Fruit fly (Drosophila melanogaster): ENCODE results near the gene CG31957.

DNA sequence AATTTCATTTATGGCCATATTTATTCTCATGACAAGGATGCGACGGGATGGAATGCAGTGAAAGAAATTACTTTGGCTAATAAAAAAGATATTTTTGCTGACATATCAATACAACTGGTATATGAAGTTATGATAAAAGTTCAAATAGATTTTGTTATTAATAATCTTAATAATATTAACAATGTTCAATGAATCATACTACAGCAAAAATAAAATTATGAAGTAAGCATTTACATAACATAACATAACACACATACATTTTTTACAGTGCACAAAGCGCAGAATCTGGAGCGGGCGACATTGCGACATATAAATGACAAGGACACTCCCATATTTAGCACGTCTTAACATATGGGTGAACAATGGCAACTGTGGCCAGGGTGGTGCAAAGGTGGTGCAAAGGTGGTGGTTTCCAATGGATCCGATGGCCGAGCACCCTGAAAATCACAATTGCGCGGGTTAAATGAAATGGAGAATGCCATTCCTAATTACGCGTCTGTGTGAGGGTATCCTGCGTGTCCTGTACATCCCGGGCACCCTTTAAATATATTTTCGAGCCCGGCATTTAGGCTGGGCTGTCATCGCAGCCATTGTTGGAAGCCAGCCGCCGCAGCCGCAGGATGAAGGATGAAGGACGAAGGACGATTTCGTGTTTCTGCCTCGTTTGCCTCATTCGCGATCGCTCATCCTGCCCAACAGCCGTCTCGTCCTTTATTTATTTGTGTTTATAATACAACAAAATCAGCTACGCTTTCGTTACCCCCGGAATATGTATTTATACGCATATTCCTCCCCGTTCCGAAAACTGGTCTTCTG lies 27.2 kb downstream of the CG31957 start:
- no peak for TF ChIP-seq gl (tag; optimal IDR thresholded peaks at IDR 0.05)
- TF ChIP-seq CG32121 (GFP tag; IDR thresholded peaks at IDR 0.05), result no peak
- TF ChIP-seq EcR (GFP tag; optimal IDR thresholded peaks at IDR 0.05), result no peak
- no peak for TF ChIP-seq CG8301 (tag; optimal IDR thresholded peaks at IDR 0.05)
- TF ChIP-seq CG4496 (GFP tag; IDR thresholded peaks at IDR 0.05), result no peak
- no peak for TF ChIP-seq Pif1B (GFP tag; optimal IDR thresholded peaks at IDR 0.05)
- TF ChIP-seq CG34367 (tag; optimal IDR thresholded peaks at IDR 0.05), result no peak

Measured in whole organism, pupa.